Worm (Caenorhabditis elegans): ENCODE data around the gene asp-18.
"Not testable (repeated sequence)": the region's sequence is repeated elsewhere in the genome, so short reads cannot be mapped to it uniquely, and the experiment has no call there.

The asp-18 gene

ce11 chrV:18771390-18771789 lies 39.9 kb upstream of the asp-18 start, which contains the start of gene clec-256:
TSS of gene clec-256 (plus strand) at chrV:18771690.
- TF ChIP-seq elt-2 (tag; optimal IDR thresholded peaks at IDR 0.05) (no peak), hmg-11 (tag; optimal IDR thresholded peaks at IDR 0.05) (no peak), nhr-43 (tag; optimal IDR thresholded peaks at IDR 0.05; ENCODE audit: poor library complexity, severe bottlenecking) (no peak), fos-1 (tag; optimal IDR thresholded peaks at IDR 0.05) (no peak), pha-4 (tag; optimal IDR thresholded peaks at IDR 0.05) (no peak), ama-1 (optimal IDR thresholded peaks at IDR 0.05) (no peak), lin-39 (tag; optimal IDR thresholded peaks at IDR 0.05) (no peak), tbx-2 (tag; optimal IDR thresholded peaks at IDR 0.05) (no peak), aly-2 (tag; optimal IDR thresholded peaks at IDR 0.05) (no peak), lsy-12 (tag; optimal IDR thresholded peaks at IDR 0.05) (no peak)

- TF ChIP-seq elt-2 (tag; optimal IDR thresholded peaks at IDR 0.05) (no peak), ama-1 (optimal IDR thresholded peaks at IDR 0.05) (no peak), nhr-237 (tag; optimal IDR thresholded peaks at IDR 0.05) (no peak), nhr-11 (tag; optimal IDR thresholded peaks at IDR 0.05) (no peak), nhr-23 (tag; optimal IDR thresholded peaks at IDR 0.05) (no peak), unc-62 (GFP tag; optimal IDR thresholded peaks at IDR 0.05) (no peak), ceh-28 (tag; optimal IDR thresholded peaks at IDR 0.05) (no peak), elt-3 (tag; optimal IDR thresholded peaks at IDR 0.05) (no peak), skn-1 (tag; optimal IDR thresholded peaks at IDR 0.05) (no peak), tbx-2 (tag; optimal IDR thresholded peaks at IDR 0.05) (no peak)
Observed at ce11 chrV:18770623-18771022, 39.1 kb upstream of the asp-18 start, which contains the start of gene clec-255. TSS of gene clec-255 (minus strand) at chrV:18770723.

- TF ChIP-seq unc-62 (GFP tag; optimal IDR thresholded peaks at IDR 0.05) (no peak), nhr-77 (tag; optimal IDR thresholded peaks at IDR 0.05) (no peak), fkh-2 (tag; optimal IDR thresholded peaks at IDR 0.05) (no peak), snpc-4 (tag; optimal IDR thresholded peaks at IDR 0.05) (no peak), nhr-11 (tag; optimal IDR thresholded peaks at IDR 0.05) (no peak), nhr-76 (tag; optimal IDR thresholded peaks at IDR 0.05) (no peak), egl-5 (tag; optimal IDR thresholded peaks at IDR 0.05) (no peak), nfya-1 (tag; optimal IDR thresholded peaks at IDR 0.05; ENCODE audit: insufficient read depth) (no peak), elt-1 (tag; optimal IDR thresholded peaks at IDR 0.05) (no peak), mml-1 (tag; optimal IDR thresholded peaks at IDR 0.05) (no peak), mdl-1 (tag; optimal IDR thresholded peaks at IDR 0.05) (no peak), ama-1 (optimal IDR thresholded peaks at IDR 0.05) (no peak), pqm-1 (tag; optimal IDR thresholded peaks at IDR 0.05) (no peak), ceh-82 (tag; optimal IDR thresholded peaks at IDR 0.05) (no peak), hmg-11 (tag; optimal IDR thresholded peaks at IDR 0.05) (no peak)
Observed at ce11 chrV:18769902-18770301, 38.4 kb upstream of the asp-18 start.

ce11 chrV:18762044-18762443 lies 30.6 kb upstream of the asp-18 start, which contains the start of gene F11D11.22:
TSS of gene F11D11.22 (plus strand) at chrV:18762344.
- not testable (repeated sequence) for TF ChIP-seq elt-2, ceh-82, pqm-1 (tag; optimal IDR thresholded peaks at IDR 0.05)

- TF ChIP-seq R02D3.7 (tag; optimal IDR thresholded peaks at IDR 0.05) (no peak), ztf-4 (tag; optimal IDR thresholded peaks at IDR 0.05) (no peak), ztf-11 (tag; optimal IDR thresholded peaks at IDR 0.05) (no peak), ceh-28 (tag; optimal IDR thresholded peaks at IDR 0.05) (no peak), pha-4 (tag; optimal IDR thresholded peaks at IDR 0.05) (no peak), aly-2 (tag; optimal IDR thresholded peaks at IDR 0.05) (no peak), unc-39 (tag; optimal IDR thresholded peaks at IDR 0.05) (no peak)
Observed at ce11 chrV:18761078-18761477, 29.6 kb upstream of the asp-18 start, which contains the start of gene F11D11.4. TSS of gene F11D11.4 (plus strand) at chrV:18761378.

DNA sequence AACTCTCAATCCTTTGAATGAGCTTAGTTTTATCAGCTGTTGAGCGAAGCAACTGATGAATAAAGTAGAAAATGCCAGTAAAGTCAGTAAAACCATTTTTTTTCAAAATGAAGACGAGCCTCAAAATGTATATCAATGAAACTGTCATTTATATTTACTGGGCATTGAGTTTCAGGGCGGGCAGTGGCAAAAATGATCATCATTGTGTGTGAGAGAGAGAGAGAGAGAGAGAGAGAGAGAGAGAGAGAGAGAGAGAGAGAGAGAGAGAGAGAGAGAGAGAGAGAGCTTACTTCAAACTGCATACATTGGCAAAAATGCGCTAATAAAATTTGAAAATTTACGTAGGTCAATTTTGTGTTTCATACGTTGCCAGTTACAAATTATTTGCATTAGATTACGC lies 28.7 kb upstream of the asp-18 start, which contains the start of gene F11D11.3:
F11D11.3 (minus strand) TSS at position 101 of the 400 bp plus-strand sequence.
- TF ChIP-seq lsy-12 (tag; optimal IDR thresholded peaks at IDR 0.05) (no peak), nfya-1 (tag; optimal IDR thresholded peaks at IDR 0.05; ENCODE audit: insufficient read depth) (no peak), daf-12 (tag; optimal IDR thresholded peaks at IDR 0.05) (no peak), unc-39 (tag; optimal IDR thresholded peaks at IDR 0.05) (no peak), fos-1 (tag; optimal IDR thresholded peaks at IDR 0.05) (no peak), elt-2 (tag; optimal IDR thresholded peaks at IDR 0.05) (no peak)

Data from whole organism, L3 larva.